Worm (Caenorhabditis elegans): ENCODE results near the gene dpy-22.

Gene dpy-22

DNA sequence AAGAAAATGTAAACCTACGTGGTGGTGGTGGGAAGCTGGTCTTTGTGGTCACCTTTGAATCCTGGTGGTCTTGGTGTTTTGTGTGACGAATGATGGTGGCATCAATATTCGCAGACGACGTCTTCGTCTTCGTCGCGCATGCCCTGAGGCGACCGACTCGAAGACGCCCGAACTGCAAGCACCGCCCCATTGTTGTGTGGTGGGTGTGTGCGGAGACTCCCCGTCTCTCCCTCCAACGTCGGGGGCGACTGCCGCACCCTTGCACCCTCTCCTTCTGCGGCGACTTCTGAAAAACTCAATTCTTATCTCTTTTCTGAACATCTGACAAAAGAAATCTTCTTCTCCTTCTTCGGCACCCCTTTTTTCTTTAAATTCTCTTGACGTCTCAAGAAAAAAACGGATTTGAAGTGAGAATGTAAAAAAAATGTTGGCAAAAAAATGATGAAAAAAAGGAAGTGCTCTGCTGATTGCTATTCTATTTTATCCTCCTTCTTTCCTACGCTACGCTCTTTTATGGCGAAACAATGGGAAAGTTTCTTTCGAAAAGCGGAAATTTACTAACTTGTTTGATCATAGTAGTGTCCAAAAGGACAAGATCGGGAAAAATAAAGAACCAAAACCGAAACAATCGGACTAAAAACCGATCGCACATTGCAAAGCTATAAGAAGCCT is 14.6 kb downstream of the dpy-22 start, which contains the start of gene lgc-47:
Gene lgc-47 (minus strand): TSS at position 286 of the 672 bp plus-strand sequence.
- TF ChIP-seq pqm-1 (tag; optimal IDR thresholded peaks at IDR 0.05) (no peak), unc-62 (GFP tag; optimal IDR thresholded peaks at IDR 0.05 in 1 of 2) (peak in 1 of 2 experiments; percentile 7), unc-62 (tag; optimal IDR thresholded peaks at IDR 0.05) (no peak), F10B5.3 (tag; optimal IDR thresholded peaks at IDR 0.05) (no peak), ctbp-1 (GFP tag; IDR thresholded peaks at IDR 0.05) (0 out of 2 replicates have a peak, but pooled peaks have one; percentile 57), set-16 (GFP tag; IDR thresholded peaks at IDR 0.05) (peak; percentile 89), unc-39 (tag; optimal IDR thresholded peaks at IDR 0.05) (no peak)

DNA sequence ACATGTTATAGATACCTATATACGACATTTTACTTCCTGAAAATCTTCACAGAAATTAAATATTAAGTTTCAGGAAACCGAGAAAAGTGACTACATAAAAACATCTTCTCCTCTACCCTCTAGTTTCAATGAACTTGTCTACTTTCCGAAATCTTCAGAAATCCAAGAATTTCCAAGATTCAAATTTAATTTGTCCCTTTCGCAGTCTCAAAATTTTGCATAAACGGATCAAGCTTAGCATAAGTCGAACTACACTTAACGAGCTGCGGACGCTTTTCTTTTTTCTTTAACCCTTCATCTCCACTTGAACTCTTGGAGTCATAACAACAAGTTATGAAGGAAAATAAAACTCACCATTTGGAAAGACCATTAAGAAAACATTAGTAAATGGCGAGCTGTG is 16.6 kb downstream of the dpy-22 start:
- TF ChIP-seq zip-11 (GFP tag; IDR thresholded peaks at IDR 0.05): no peak
- peak; percentile 85 for TF ChIP-seq ces-1 (GFP tag; optimal IDR thresholded peaks at IDR 0.05)
- peak; percentile 72 for TF ChIP-seq fkh-10 (GFP tag; optimal IDR thresholded peaks at IDR 0.05)

DNA sequence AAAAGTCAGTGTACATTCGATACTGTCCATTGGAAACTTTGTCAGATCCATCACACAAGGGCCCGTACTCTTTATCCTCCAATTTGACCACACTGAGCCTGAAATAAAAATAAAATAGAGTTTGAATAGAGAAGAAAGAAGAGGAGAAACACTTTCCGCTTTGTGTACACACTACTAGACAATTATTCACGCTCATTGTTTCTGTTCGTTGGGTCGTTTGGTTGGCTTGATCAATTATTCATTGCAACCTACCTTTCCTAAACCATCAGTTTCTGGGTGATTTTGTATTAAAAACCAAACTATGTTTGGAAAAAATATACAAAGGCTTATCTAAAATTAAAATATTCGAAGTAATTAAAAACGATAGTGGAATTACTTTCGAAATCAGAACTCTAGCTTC is 17.3 kb downstream of the dpy-22 start:
- TF ChIP-seq lin-13 (GFP tag; optimal IDR thresholded peaks at IDR 0.05) (no peak), tra-1 (GFP tag; IDR thresholded peaks at IDR 0.05) (no peak), ces-1 (GFP tag; optimal IDR thresholded peaks at IDR 0.05) (no peak), F26F4.8 (GFP tag; conservative IDR thresholded peaks at IDR 0.05) (no peak), snpc-4 (tag; optimal IDR thresholded peaks at IDR 0.05) (no peak), daf-8 (GFP tag; IDR thresholded peaks at IDR 0.05) (no peak), ceh-82 (tag; optimal IDR thresholded peaks at IDR 0.05) (no peak), ceh-44 (GFP tag; IDR thresholded peaks at IDR 0.05) (no peak), nhr-237 (tag; optimal IDR thresholded peaks at IDR 0.05) (no peak), zag-1 (tag; optimal IDR thresholded peaks at IDR 0.05) (no peak), mes-2 (tag; optimal IDR thresholded peaks at IDR 0.05; ENCODE audit: poor library complexity, severe bottlenecking) (no peak)

DNA sequence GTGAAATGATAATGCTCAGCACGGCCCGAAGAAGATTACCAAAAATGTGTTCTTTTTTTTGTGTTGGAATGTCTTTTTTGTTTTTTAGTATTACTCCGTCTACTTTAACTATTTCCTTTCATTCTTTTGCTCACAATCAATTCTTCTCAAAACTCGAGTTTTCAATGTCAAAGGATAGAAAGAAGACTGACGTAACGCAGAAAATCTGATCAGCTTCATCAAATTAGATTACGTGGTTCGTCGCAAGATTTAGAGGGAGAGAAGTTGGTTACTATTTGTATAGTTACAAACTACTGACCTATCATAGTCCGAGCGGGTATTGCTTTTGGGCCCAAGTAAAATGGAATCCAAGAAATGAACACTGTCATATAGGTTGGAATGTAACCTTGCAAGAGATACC is 18.5 kb downstream of the dpy-22 start:
- TF ChIP-seq spr-1 (tag; optimal IDR thresholded peaks at IDR 0.05) (no peak), ces-1 (GFP tag; optimal IDR thresholded peaks at IDR 0.05) (peak; percentile 90), F37D6.2 (tag; optimal IDR thresholded peaks at IDR 0.05) (no peak), ZK546.5 (tag; optimal IDR thresholded peaks at IDR 0.05) (no peak), fkh-10 (GFP tag; optimal IDR thresholded peaks at IDR 0.05) (peak; percentile 93), spr-3 (GFP tag; optimal IDR thresholded peaks at IDR 0.05) (no peak), zip-2 (tag; optimal IDR thresholded peaks at IDR 0.05) (no peak), zip-11 (GFP tag; IDR thresholded peaks at IDR 0.05) (no peak), nhr-102 (tag; optimal IDR thresholded peaks at IDR 0.05) (no peak), ctbp-1 (GFP tag; IDR thresholded peaks at IDR 0.05) (peak; percentile 27; the same call in 1 of the 2 replicates), F10B5.3 (tag; optimal IDR thresholded peaks at IDR 0.05) (no peak), pha-4 (GFP tag; IDR thresholded peaks at IDR 0.05) (no peak), pha-4 (tag; optimal IDR thresholded peaks at IDR 0.05) (no peak), cey-2 (tag; optimal IDR thresholded peaks at IDR 0.05; ENCODE audit: borderline replicate concordance, insufficient read depth) (no peak), skn-1 (tag; optimal IDR thresholded peaks at IDR 0.05) (no peak)

DNA sequence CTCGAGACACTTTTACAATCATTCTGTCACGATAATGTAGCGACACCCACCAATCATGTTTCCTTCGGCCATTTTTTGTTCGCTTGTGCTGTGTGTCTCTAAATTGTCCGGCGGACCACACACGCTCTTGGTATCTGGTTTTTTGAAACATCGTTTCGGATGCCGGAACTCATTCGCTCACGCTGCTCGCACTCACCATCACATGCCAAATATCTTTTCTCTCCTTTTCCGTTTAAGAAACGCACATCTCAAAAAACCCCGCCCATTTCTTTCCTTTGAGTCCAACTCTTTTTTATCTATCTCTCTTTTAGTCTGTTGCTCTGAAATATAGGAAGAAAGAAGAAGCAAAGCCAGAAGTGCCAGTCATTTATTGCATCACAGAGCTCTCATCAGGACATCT is 23.5 kb downstream of the dpy-22 start, which contains the start of gene F36G3.3:
Gene F36G3.3 (plus strand): TSS at position 306 of the 400 bp plus-strand sequence.
- TF ChIP-seq ama-1 (optimal IDR thresholded peaks at IDR 0.05): no peak
- no peak for TF ChIP-seq zip-2 (tag; optimal IDR thresholded peaks at IDR 0.05)
- TF ChIP-seq fkh-10 (GFP tag; optimal IDR thresholded peaks at IDR 0.05): peak; percentile 54
- peak in 1 of 2 experiments; percentile 19 for TF ChIP-seq lsy-2 (tag; optimal IDR thresholded peaks at IDR 0.05)
- peak; percentile 48; the same call in 1 of the 2 replicates for TF ChIP-seq ctbp-1 (GFP tag; IDR thresholded peaks at IDR 0.05)
- no peak for TF ChIP-seq Y5F2A.4 (GFP tag; optimal IDR thresholded peaks at IDR 0.05)
- no peak for TF ChIP-seq lin-13 (GFP tag; optimal IDR thresholded peaks at IDR 0.05)
- TF ChIP-seq hmg-1.1 (GFP tag; IDR thresholded peaks at IDR 0.05): no peak
- TF ChIP-seq nhr-102 (tag; optimal IDR thresholded peaks at IDR 0.05): no peak
- no peak for TF ChIP-seq ceh-82 (tag; optimal IDR thresholded peaks at IDR 0.05)
- no peak for TF ChIP-seq aly-2 (tag; optimal IDR thresholded peaks at IDR 0.05)
- no peak for TF ChIP-seq F10B5.3 (tag; optimal IDR thresholded peaks at IDR 0.05)
- TF ChIP-seq nhr-25 (tag; optimal IDR thresholded peaks at IDR 0.05; ENCODE audit: borderline replicate concordance, insufficient read depth): no peak
- TF ChIP-seq Y48G9A.11 (GFP tag; IDR thresholded peaks at IDR 0.05): no peak
- TF ChIP-seq fos-1 (tag; optimal IDR thresholded peaks at IDR 0.05): no peak
- TF ChIP-seq lin-29 (GFP tag; IDR thresholded peaks at IDR 0.05): no peak
- no peak for TF ChIP-seq T26A8.4 (GFP tag; IDR thresholded peaks at IDR 0.05)
- no peak for TF ChIP-seq skn-1 (tag; optimal IDR thresholded peaks at IDR 0.05)
- no peak for TF ChIP-seq ZK546.5 (tag; optimal IDR thresholded peaks at IDR 0.05)
- TF ChIP-seq snpc-4 (tag; optimal IDR thresholded peaks at IDR 0.05): no peak
- peak in 1 of 2 experiments; percentile 20 for TF ChIP-seq mdl-1 (tag; optimal IDR thresholded peaks at IDR 0.05)
- TF ChIP-seq saeg-2 (GFP tag; IDR thresholded peaks at IDR 0.05): no peak

Measured in whole organism, L4 larva.